Fruit fly (Drosophila melanogaster) whole organism, larva: ENCODE results near the gene brat.

Source experiments
- noc ChIP-seq: fragments of 200-800 bp; sonication (Bioruptor generic); optimal IDR thresholded peaks from 3 replicates; lab custom pipeline; 2019; ENCODE audit warnings: missing biosample characterization, mild to moderate bottlenecking, missing genetic modification characterization, moderate library complexity

Gene brat

dm6 chr2L:19191789-19192297, 58.2 kb downstream of the brat start:
- TF ChIP-seq noc (tag; lab: Kevin White, UChicago), result no peak

- no peak for TF ChIP-seq noc (tag; lab: Kevin White, UChicago)
Observed at dm6 chr2L:19193703-19194102, 60.1 kb downstream of the brat start.

- no peak for TF ChIP-seq noc (tag; lab: Kevin White, UChicago)
Observed at dm6 chr2L:19196443-19197044, 62.9 kb downstream of the brat start.

- TF ChIP-seq noc (tag; lab: Kevin White, UChicago), result no peak
Observed at dm6 chr2L:19198402-19198801, 64.8 kb downstream of the brat start.

dm6 chr2L:19200211-19200610, 66.6 kb downstream of the brat start:
- no peak for TF ChIP-seq noc (tag; lab: Kevin White, UChicago)

dm6 chr2L:19201841-19202240, 68.2 kb downstream of the brat start:
- TF ChIP-seq noc (tag; lab: Kevin White, UChicago), result no peak

dm6 chr2L:19204546-19204945, 70.9 kb downstream of the brat start:
- no peak for TF ChIP-seq noc (tag; lab: Kevin White, UChicago)

- TF ChIP-seq noc (tag; lab: Kevin White, UChicago), result no peak
Observed at dm6 chr2L:19208874-19209273, 75.3 kb downstream of the brat start.

dm6 chr2L:19212401-19212800, 78.8 kb downstream of the brat start:
- no peak for TF ChIP-seq noc (tag; lab: Kevin White, UChicago)

- no peak for TF ChIP-seq noc (tag; lab: Kevin White, UChicago)
Observed at dm6 chr2L:19217933-19218332, 84.3 kb downstream of the brat start.

dm6 chr2L:19219473-19219872, 85.9 kb downstream of the brat start:
- TF ChIP-seq noc (tag; lab: Kevin White, UChicago), result no peak

dm6 chr2L:19220036-19220612, 86.5 kb downstream of the brat start:
- no peak for TF ChIP-seq noc (tag; lab: Kevin White, UChicago)

- no peak for TF ChIP-seq noc (tag; lab: Kevin White, UChicago)
Observed at dm6 chr2L:19222311-19222710, 88.7 kb downstream of the brat start.

dm6 chr2L:19225984-19226914, 92.6 kb downstream of the brat start:
- TF ChIP-seq noc (tag; lab: Kevin White, UChicago), result no peak

- no peak for TF ChIP-seq noc (tag; lab: Kevin White, UChicago)
Observed at dm6 chr2L:19227656-19228055, 94.0 kb downstream of the brat start.

- no peak for TF ChIP-seq noc (tag; lab: Kevin White, UChicago)
Observed at dm6 chr2L:19229059-19229458, 95.4 kb downstream of the brat start.
